Worm (Caenorhabditis elegans) whole organism, L1 larva: Measurements from ENCODE around the gene sym-2.

ENCODE experiments used
- C16A3.4 ChIP-seq: fragments of 150-350 bp; optimal IDR thresholded peaks from 2 replicates; lab custom pipeline; 2014; ENCODE audit warnings: missing biosample characterization, missing genetic modification characterization
- F16B12.6 ChIP-seq: fragments of 150-350 bp; optimal IDR thresholded peaks from 2 replicates; lab custom pipeline; 2014; ENCODE audit warnings: missing biosample characterization, missing genetic modification characterization
- aha-1 ChIP-seq: fragments of 150-350 bp; optimal IDR thresholded peaks from 2 replicates; lab custom pipeline; 2014; ENCODE audit warnings: missing biosample characterization, missing genetic modification characterization
- aly-2 ChIP-seq: fragments of 150-350 bp; optimal IDR thresholded peaks from 2 replicates; lab custom pipeline; 2014; ENCODE audit warnings: missing biosample characterization, missing genetic modification characterization
- ama-1 ChIP-seq: fragments of 150-350 bp; optimal IDR thresholded peaks from 2 replicates; lab custom pipeline; 2014
- blmp-1 ChIP-seq: fragments of 150-350 bp; optimal IDR thresholded peaks from 2 replicates; lab custom pipeline; 2014; ENCODE audit warnings: missing biosample characterization, missing genetic modification characterization
- ceh-63 ChIP-seq: fragments of 200-800 bp; sonication (Bioruptor generic); optimal IDR thresholded peaks from 2 replicates; lab custom pipeline; 2018; ENCODE audit warnings: mild to moderate bottlenecking, missing genetic modification characterization, missing compliant biosample characterization
- ceh-8 ChIP-seq: fragments of 200-800 bp; sonication (Bioruptor generic); optimal IDR thresholded peaks from 2 replicates; lab custom pipeline; 2018; ENCODE audit warnings: mild to moderate bottlenecking, missing genetic modification characterization, moderate library complexity, missing compliant biosample characterization
- ceh-82 ChIP-seq, 3 experiments: fragments of 150-350 bp in 1 of 3; sonication (generic microtip) in 2 of 3; optimal IDR thresholded peaks; 2 replicates each; lab custom pipeline; 2014 to 2017; ENCODE audit warnings: missing biosample characterization in 3 of 3, missing genetic modification characterization in 3 of 3
- dpl-1 ChIP-seq, 3 experiments: fragments of 150-350 bp in 2 of 3; sonication (generic microtip) in 1 of 3; optimal IDR thresholded peaks; 2 replicates each; lab custom pipeline; 2014 to 2017; ENCODE audit warnings: missing biosample characterization in 3 of 3, missing genetic modification characterization in 3 of 3, missing genetic modification reagents in 3 of 3
- dsc-1 ChIP-seq: sonication (generic microtip); optimal IDR thresholded peaks from 2 replicates; lab custom pipeline; 2016; ENCODE audit warnings: mild to moderate bottlenecking, missing genetic modification characterization, missing compliant biosample characterization
- efl-1 ChIP-seq, 4 experiments: fragments of 150-350 bp; optimal IDR thresholded peaks in 3 of 4; peaks in 1 of 4; 1 replicate in 1 of 4; 2 replicates in 3 of 4; lab custom pipeline; 2014; ENCODE audit warnings: missing biosample characterization in 2 of 4, missing genetic modification characterization in 2 of 4, missing genetic modification reagents in 2 of 4
- egl-27 ChIP-seq, 2 experiments: fragments of 150-350 bp in 1 of 2; sonication (generic microtip); optimal IDR thresholded peaks; 3 replicates each; lab custom pipeline; 2017 to 2018; ENCODE audit warnings: missing biosample characterization in 2 of 2, missing genetic modification characterization in 2 of 2, missing genetic modification reagents in 2 of 2
- elt-2 ChIP-seq: sonication (generic microtip); optimal IDR thresholded peaks from 2 replicates; lab custom pipeline; 2016; ENCODE audit warnings: missing genetic modification characterization, mild to moderate bottlenecking, inconsistent platforms, missing compliant biosample characterization, missing genetic modification reagents
- fkh-4 ChIP-seq: sonication (generic microtip); optimal IDR thresholded peaks from 2 replicates; lab custom pipeline; 2016; ENCODE audit warnings: missing compliant biosample characterization, missing genetic modification characterization, borderline replicate concordance
- fkh-8 ChIP-seq: sonication (generic microtip); optimal IDR thresholded peaks from 2 replicates; lab custom pipeline; 2016; ENCODE audit warnings: mild to moderate bottlenecking, missing genetic modification characterization, missing compliant biosample characterization
- fos-1 ChIP-seq: fragments of 150-350 bp; optimal IDR thresholded peaks from 2 replicates; lab custom pipeline; 2014; ENCODE audit warnings: missing biosample characterization, missing genetic modification characterization
- hlh-4 ChIP-seq: sonication (generic microtip); optimal IDR thresholded peaks from 2 replicates; lab custom pipeline; 2016; ENCODE audit warnings: mild to moderate bottlenecking, missing genetic modification characterization, missing compliant biosample characterization
- hpl-2 ChIP-seq: fragments of 150-350 bp; optimal IDR thresholded peaks from 2 replicates; lab custom pipeline; 2014; ENCODE audit warnings: missing biosample characterization, missing genetic modification reagents, missing genetic modification characterization
- isw-1 ChIP-seq: fragments of 200-800 bp; sonication (Bioruptor generic); IDR thresholded peaks from 2 replicates; pipeline ENCODE4 v1.3.6; 2022; ENCODE audit warnings: missing genetic modification characterization, missing compliant biosample characterization
- lin-13 ChIP-seq: fragments of 150-350 bp; optimal IDR thresholded peaks from 2 replicates; lab custom pipeline; 2014; ENCODE audit warnings: missing biosample characterization, missing genetic modification reagents, missing genetic modification characterization
- lir-3 ChIP-seq: sonication (generic microtip); optimal IDR thresholded peaks from 2 replicates; lab custom pipeline; 2016; ENCODE audit warnings: mild to moderate bottlenecking, missing genetic modification characterization, moderate library complexity, missing compliant biosample characterization; ENCODE audit not compliant: poor library complexity
- lsy-2 ChIP-seq, 2 experiments: fragments of 150-350 bp; optimal IDR thresholded peaks; 2 replicates each; lab custom pipeline; 2014; ENCODE audit warnings: missing biosample characterization in 2 of 2, missing genetic modification characterization in 2 of 2
- mdl-1 ChIP-seq, 2 experiments: fragments of 150-350 bp; optimal IDR thresholded peaks; 2 replicates each; lab custom pipeline; 2014 to 2017; ENCODE audit warnings: missing biosample characterization in 2 of 2, missing genetic modification characterization in 2 of 2, inconsistent platforms in 1 of 2
- mef-2 ChIP-seq: fragments of 150-350 bp; optimal IDR thresholded peaks from 2 replicates; lab custom pipeline; 2014; ENCODE audit warnings: missing biosample characterization, missing genetic modification characterization
- mep-1 ChIP-seq: fragments of 150-350 bp; optimal IDR thresholded peaks from 2 replicates; lab custom pipeline; 2014; ENCODE audit warnings: missing biosample characterization, missing genetic modification characterization
- nhr-237 ChIP-seq: fragments of 150-350 bp; optimal IDR thresholded peaks from 2 replicates; lab custom pipeline; 2014; ENCODE audit warnings: missing biosample characterization, missing genetic modification characterization
- nhr-28 ChIP-seq: fragments of 150-350 bp; optimal IDR thresholded peaks from 2 replicates; lab custom pipeline; 2014; ENCODE audit warnings: missing biosample characterization, missing genetic modification characterization
- nhr-71 ChIP-seq: sonication (generic microtip); optimal IDR thresholded peaks from 2 replicates; lab custom pipeline; 2016; ENCODE audit warnings: mild to moderate bottlenecking, missing genetic modification characterization, moderate library complexity, missing compliant biosample characterization
- nhr-76 ChIP-seq: sonication (generic microtip); optimal IDR thresholded peaks from 2 replicates; lab custom pipeline; 2017; ENCODE audit warnings: missing biosample characterization, missing genetic modification characterization
- pax-3 ChIP-seq: fragments of 200-800 bp; sonication (Bioruptor generic); optimal IDR thresholded peaks from 2 replicates; lab custom pipeline; 2018; ENCODE audit warnings: mild to moderate bottlenecking, missing genetic modification characterization, moderate library complexity, missing compliant biosample characterization
- rnt-1 ChIP-seq: sonication (generic microtip); optimal IDR thresholded peaks from 2 replicates; lab custom pipeline; 2016; ENCODE audit warnings: mild to moderate bottlenecking, missing genetic modification characterization, moderate library complexity, missing compliant biosample characterization
- sox-4 ChIP-seq: sonication (generic microtip); optimal IDR thresholded peaks from 2 replicates; lab custom pipeline; 2016; ENCODE audit warnings: missing genetic modification characterization, missing compliant biosample characterization
- swsn-7 ChIP-seq: sonication (generic microtip); optimal IDR thresholded peaks from 2 replicates; lab custom pipeline; 2016; ENCODE audit warnings: missing genetic modification characterization, missing compliant biosample characterization
- tbx-2 ChIP-seq: sonication (generic microtip); optimal IDR thresholded peaks from 2 replicates; lab custom pipeline; 2016; ENCODE audit warnings: missing genetic modification characterization, missing compliant biosample characterization
- tlp-1 ChIP-seq: fragments of 150-350 bp; optimal IDR thresholded peaks from 2 replicates; lab custom pipeline; 2014; ENCODE audit warnings: missing biosample characterization, missing genetic modification characterization
- unc-62 ChIP-seq: fragments of 150-350 bp; optimal IDR thresholded peaks from 2 replicates; lab custom pipeline; 2014; ENCODE audit warnings: missing biosample characterization, missing genetic modification reagents, missing genetic modification characterization
- xbp-1 ChIP-seq: sonication (generic microtip); optimal IDR thresholded peaks from 2 replicates; lab custom pipeline; 2016; ENCODE audit warnings: missing genetic modification characterization, missing compliant biosample characterization

Gene sym-2

DNA sequence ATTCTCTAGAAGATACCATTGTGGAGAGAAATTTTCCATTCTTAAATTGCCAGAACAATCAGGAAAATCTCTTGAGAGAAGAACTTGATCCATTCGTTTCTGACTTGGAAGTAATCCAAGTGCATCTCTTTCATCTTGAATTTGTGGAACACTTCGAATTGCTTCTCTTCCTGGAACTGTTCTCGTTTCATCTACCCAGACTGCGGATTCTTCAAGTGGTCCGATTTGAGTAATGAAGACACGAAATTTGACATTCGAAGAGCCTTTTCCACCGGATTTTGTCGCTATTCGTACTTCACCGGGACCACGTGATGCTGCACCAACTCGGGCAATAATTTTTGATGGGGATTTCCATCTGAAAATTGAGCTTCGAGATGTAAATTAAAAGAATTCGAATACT lies 11.8 kb downstream of the sym-2 start:
- no peak for TF ChIP-seq efl-1 (optimal IDR thresholded peaks at IDR 0.05; lab: Kevin White, UChicago)
- TF ChIP-seq efl-1 (GFP tag; optimal IDR thresholded peaks at IDR 0.05 in 1 of 2; lab: Kevin White, UChicago): peak in 1 of 2 experiments; percentile 68
- TF ChIP-seq aha-1: no peak

DNA sequence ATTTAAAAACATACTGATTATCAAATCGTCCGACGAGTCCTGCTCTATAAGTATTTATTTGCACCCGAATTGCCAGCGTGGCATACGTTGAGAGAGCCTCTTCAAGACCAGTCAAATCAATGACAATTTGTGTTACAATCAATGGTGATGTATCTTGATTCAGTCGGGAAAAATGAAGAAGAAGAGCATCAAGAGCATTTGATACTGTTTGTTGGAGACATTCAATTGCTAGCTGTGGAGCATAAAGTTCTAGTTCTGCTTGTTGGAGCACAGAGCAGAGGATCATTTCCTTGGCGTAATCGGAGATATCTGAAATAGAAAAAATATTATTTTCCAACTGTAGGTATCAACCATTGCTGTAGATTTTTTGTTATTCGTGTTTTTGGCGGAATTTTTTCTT lies 14.8 kb downstream of the sym-2 start:
- no peak for TF ChIP-seq ceh-63 (GFP tag; lab: Kevin White, UChicago)

DNA sequence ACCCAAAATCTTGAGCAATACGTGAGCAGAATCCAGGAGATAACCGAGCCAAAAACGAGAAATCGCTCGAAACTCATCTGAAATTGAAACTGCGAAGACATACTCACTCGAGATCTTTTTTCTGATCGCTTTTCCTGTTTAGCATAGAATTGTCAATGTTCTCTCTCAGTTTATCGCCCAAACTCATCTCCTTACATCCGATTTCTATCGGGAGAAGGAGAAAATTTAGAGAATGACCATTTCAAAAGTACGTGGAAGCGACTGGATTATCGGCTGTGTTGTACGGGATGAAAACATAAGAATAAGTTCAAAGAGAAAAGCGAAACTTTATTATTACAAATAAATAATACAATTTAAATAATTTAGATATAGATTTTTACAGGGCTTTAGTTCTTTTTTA lies 15.4 kb downstream of the sym-2 start, which contains the start of gene T23G7.2:
T23G7.2 (minus strand) TSS at position 101 of the 400 bp plus-strand sequence.
- TF ChIP-seq blmp-1 (tag; lab: Kevin White, UChicago) (peak; percentile 21), rnt-1 (no peak), fkh-4 (tag; lab: Kevin White, UChicago) (no peak)

DNA sequence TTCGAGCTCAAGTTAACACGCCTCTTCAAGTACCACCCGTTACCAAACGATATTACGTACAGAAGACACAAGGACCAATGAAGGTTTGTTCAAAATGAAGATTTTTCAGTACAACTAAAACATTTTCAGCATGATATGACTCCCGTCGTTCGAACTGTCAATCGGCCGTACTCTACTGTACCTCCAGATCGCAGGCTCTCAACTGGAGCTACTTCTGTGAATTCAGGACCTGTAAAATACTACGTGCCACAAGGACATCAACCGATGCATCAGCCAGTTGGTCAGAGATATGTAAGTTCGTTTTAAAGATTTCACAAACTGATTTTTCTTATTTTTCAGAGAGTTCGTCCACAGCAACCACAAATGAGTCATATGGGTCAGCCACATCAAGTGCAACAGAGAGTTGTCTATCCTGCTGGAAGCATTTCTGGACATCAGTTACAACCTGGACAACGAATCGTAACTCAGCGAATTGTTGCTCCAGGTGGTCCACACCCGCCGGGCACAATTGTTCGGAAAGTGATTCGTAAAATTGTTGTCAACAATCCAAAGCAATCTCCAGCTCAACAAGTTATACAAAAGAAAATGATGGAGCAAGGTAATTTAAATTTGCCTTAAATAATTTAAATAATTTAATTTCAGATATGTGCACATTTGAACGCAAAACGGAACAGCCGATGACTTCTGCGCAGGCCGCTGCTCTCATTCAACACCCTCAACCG lies 16.7 kb downstream of the sym-2 start:
- TF ChIP-seq unc-62 (GFP tag; lab: Kevin White, UChicago): no peak
- no peak for TF ChIP-seq efl-1 (optimal IDR thresholded peaks at IDR 0.05; lab: Kevin White, UChicago)
- TF ChIP-seq efl-1 (GFP tag; optimal IDR thresholded peaks at IDR 0.05 in 1 of 2; lab: Kevin White, UChicago): peak in 1 of 2 experiments; percentile 51
- peak; percentile 14 for TF ChIP-seq aha-1
- peak in 1 of 3 experiments; percentile 17 for TF ChIP-seq dpl-1 (GFP tag; optimal IDR thresholded peaks at IDR 0.05; lab: Kevin White, UChicago)

DNA sequence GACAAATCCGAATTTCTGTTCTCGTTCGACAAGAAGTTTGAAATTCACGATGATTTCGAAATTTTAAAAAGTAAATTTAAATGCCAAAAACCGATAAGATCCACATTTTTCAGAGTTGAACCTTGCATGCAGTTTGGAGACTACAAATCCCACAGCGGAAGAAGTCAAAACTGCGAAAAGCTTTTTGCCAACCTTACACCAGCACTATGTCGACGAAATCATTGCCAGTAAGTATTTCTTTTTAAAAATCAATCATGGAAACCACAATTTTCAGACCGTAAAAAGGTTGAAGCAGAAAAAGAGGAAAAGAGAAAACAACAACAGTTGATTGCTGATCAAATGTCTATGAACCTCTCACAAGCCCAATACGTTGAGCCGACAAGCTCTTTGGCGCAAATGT lies 17.4 kb downstream of the sym-2 start:
- no peak for TF ChIP-seq hlh-4
- TF ChIP-seq nhr-237 (tag; lab: Kevin White, UChicago): no peak
- no peak for TF ChIP-seq swsn-7 (tag; lab: Kevin White, UChicago)
- no peak for TF ChIP-seq pax-3 (tag; lab: Kevin White, UChicago)
- TF ChIP-seq aly-2: no peak
- no peak for TF ChIP-seq lin-13 (GFP tag; lab: Kevin White, UChicago)
- TF ChIP-seq xbp-1 (tag; lab: Kevin White, UChicago): no peak
- TF ChIP-seq dpl-1 (GFP tag; optimal IDR thresholded peaks at IDR 0.05; lab: Kevin White, UChicago): no peak
- no peak for TF ChIP-seq mef-2 (tag; lab: Kevin White, UChicago)
- TF ChIP-seq sox-4 (tag; lab: Kevin White, UChicago): no peak
- no peak for TF ChIP-seq elt-2 (tag; lab: Kevin White, UChicago)
- no peak for TF ChIP-seq F16B12.6 (tag; lab: Kevin White, UChicago)
- TF ChIP-seq dsc-1 (tag; lab: Kevin White, UChicago): no peak
- no peak for TF ChIP-seq fkh-8 (tag; lab: Kevin White, UChicago)
- no peak for TF ChIP-seq fkh-4 (tag; lab: Kevin White, UChicago)
- no peak for TF ChIP-seq nhr-28 (tag; lab: Kevin White, UChicago)

DNA sequence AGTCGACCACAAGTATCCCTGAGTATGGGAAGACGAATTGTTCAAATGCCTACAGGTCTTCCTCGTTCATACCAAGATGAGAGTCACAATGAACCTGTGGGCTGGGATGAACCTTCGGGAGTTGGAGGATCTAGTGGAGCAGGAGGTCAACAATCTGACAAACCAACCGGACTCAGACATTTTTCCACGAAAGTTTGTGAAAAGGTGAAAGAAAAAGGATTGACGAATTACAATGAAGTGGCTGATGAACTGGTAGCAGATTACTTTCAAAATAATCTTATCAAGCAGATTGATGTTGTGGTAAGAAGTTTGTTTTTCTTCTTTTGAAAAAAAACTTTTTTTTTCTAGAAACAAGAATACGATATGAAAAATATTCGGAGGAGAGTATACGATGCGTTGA lies 18.2 kb downstream of the sym-2 start:
- TF ChIP-seq tlp-1 (tag; lab: Kevin White, UChicago) (no peak), aha-1 (peak; percentile 66), nhr-76 (tag; lab: Kevin White, UChicago) (no peak), hlh-4 (no peak)

DNA sequence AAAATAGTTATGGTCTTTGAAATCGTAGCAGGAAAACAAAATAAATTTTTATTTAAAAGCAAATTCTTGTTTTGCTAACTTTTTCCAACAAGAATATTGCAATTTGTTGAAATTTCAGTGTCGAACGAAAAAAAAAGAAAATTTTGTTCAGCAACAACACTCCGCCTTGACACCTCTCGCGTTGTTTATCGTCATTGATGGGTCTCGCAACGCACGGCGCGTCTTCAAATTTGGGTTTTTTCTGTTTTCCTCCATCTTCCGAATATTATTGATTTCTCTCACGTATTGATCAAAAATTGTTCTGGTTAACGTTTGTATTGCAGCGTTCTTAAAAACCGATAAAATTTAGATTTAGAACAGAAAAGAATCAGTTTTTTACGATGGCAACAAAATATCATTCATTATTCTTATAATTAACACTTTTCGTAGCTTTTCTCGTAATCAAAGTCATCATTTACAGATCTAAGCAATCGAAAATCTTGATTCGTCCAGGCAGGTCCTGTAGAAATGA lies 18.8 kb downstream of the sym-2 start, which contains the start of gene dpl-1:
dpl-1 (plus strand) TSS at position 461 of the 511 bp plus-strand sequence.
- TF ChIP-seq tlp-1 (tag; lab: Kevin White, UChicago) (no peak), lir-3 (tag; lab: Kevin White, UChicago) (no peak), hpl-2 (GFP tag; lab: Kevin White, UChicago) (no peak), C16A3.4 (tag; lab: Kevin White, UChicago) (peak; percentile 59), dpl-1 (GFP tag; optimal IDR thresholded peaks at IDR 0.05; lab: Kevin White, UChicago) (peak in 1 of 3 experiments; percentile 82), mdl-1 (tag; optimal IDR thresholded peaks at IDR 0.05; lab: Kevin White, UChicago) (peak in 1 of 2 experiments; percentile 44), rnt-1 (peak; percentile 5), egl-27 (tag; optimal IDR thresholded peaks at IDR 0.05; lab: Kevin White, UChicago) (no peak), efl-1 (optimal IDR thresholded peaks at IDR 0.05; lab: Kevin White, UChicago) (peak; percentile 58 to 86), efl-1 (GFP tag; optimal IDR thresholded peaks at IDR 0.05 in 1 of 2; lab: Kevin White, UChicago) (peak; percentile 85 to 98), nhr-28 (tag; lab: Kevin White, UChicago) (no peak), fos-1 (tag; lab: Kevin White, UChicago) (no peak), ama-1 (lab: Kevin White, UChicago) (no peak), isw-1 (GFP tag; lab: Robert Waterston, UW) (no peak), ceh-8 (GFP tag; lab: Kevin White, UChicago) (no peak), ceh-82 (tag; optimal IDR thresholded peaks at IDR 0.05; lab: Kevin White, UChicago) (peak in 1 of 3 experiments; percentile 26), tbx-2 (peak; percentile 34), lsy-2 (tag; optimal IDR thresholded peaks at IDR 0.05; lab: Kevin White, UChicago) (peak in 1 of 2 experiments; percentile 77), mep-1 (peak; percentile 32), nhr-71 (tag; lab: Kevin White, UChicago) (peak; percentile 46)
